Fruit fly (Drosophila melanogaster) whole organism, embryonic: Measurements from ENCODE around the gene yin.

Experiments
- CG10654 ChIP-seq: fragments of 200-800 bp; sonication (Bioruptor generic); optimal IDR thresholded peaks from 2 replicates; lab custom pipeline; 2016; ENCODE audit warnings: missing biosample characterization, missing genetic modification characterization
- CG11085 ChIP-seq: fragments of 200-800 bp; sonication (Bioruptor generic); IDR thresholded peaks from 2 replicates; pipeline ENCODE4 v1.3.6; 2022; ENCODE audit warnings: missing biosample characterization, missing genetic modification characterization
- CG11456 ChIP-seq: fragments of 200-800 bp; sonication (Bioruptor generic); IDR thresholded peaks from 3 replicates; pipeline ENCODE4 v1.3.6; 2022; ENCODE audit warnings: missing biosample characterization, missing genetic modification characterization
- CG12071 ChIP-seq: fragments of 200-800 bp; sonication (Bioruptor generic); optimal IDR thresholded peaks from 3 replicates; lab custom pipeline; 2018; ENCODE audit warnings: missing biosample characterization, mild to moderate bottlenecking, missing genetic modification characterization
- CG1233 ChIP-seq: fragments of 200-800 bp; sonication (Bioruptor generic); optimal IDR thresholded peaks from 4 replicates; lab custom pipeline; 2018; ENCODE audit warnings: missing biosample characterization, mild to moderate bottlenecking, missing genetic modification characterization
- CG14965 ChIP-seq: fragments of 200-800 bp; sonication (Bioruptor generic); optimal IDR thresholded peaks from 2 replicates; lab custom pipeline; 2016; ENCODE audit warnings: missing biosample characterization, missing genetic modification characterization, borderline replicate concordance
- CG16779 ChIP-seq: fragments of 200-800 bp; sonication (Bioruptor generic); IDR thresholded peaks from 2 replicates; pipeline ENCODE4 v1.3.6; 2022; ENCODE audit warnings: missing biosample characterization, missing genetic modification characterization
- CG18599 ChIP-seq: fragments of 200-800 bp; sonication (Bioruptor generic); optimal IDR thresholded peaks from 3 replicates; lab custom pipeline; 2017; ENCODE audit warnings: missing biosample characterization, missing genetic modification characterization, mild to moderate bottlenecking, moderate library complexity, missing genetic modification reagents
- CG2129 ChIP-seq: fragments of 200-800 bp; sonication (Bioruptor generic); IDR thresholded peaks from 2 replicates; pipeline ENCODE4 v1.3.6; 2022; ENCODE audit warnings: missing biosample characterization, missing genetic modification characterization; ENCODE audit not compliant: partially characterized antibody
- CG30403 ChIP-seq: fragments of 200-800 bp; sonication (Bioruptor generic); optimal IDR thresholded peaks from 3 replicates; lab custom pipeline; 2016; ENCODE audit warnings: missing biosample characterization, missing genetic modification characterization
- CG3065 ChIP-seq: fragments of 200-800 bp; sonication (Bioruptor generic); optimal IDR thresholded peaks from 2 replicates; lab custom pipeline; 2016; ENCODE audit warnings: missing biosample characterization, missing genetic modification characterization
- CG42726 ChIP-seq: fragments of 200-800 bp; sonication (Bioruptor generic); IDR thresholded peaks from 2 replicates; pipeline ENCODE4 v1.3.6; 2022; ENCODE audit warnings: missing biosample characterization, missing genetic modification characterization; ENCODE audit not compliant: partially characterized antibody
- CG4282 ChIP-seq: fragments of 200-800 bp; sonication (Bioruptor generic); optimal IDR thresholded peaks from 2 replicates; lab custom pipeline; 2016; ENCODE audit warnings: missing biosample characterization, missing genetic modification characterization
- CG7745 ChIP-seq: fragments of 200-800 bp; sonication (Bioruptor generic); optimal IDR thresholded peaks from 2 replicates; lab custom pipeline; 2018; ENCODE audit warnings: missing biosample characterization, mild to moderate bottlenecking, missing genetic modification characterization, moderate library complexity
- CG9437 ChIP-seq: fragments of 200-800 bp; sonication (Bioruptor generic); optimal IDR thresholded peaks from 2 replicates; lab custom pipeline; 2018; ENCODE audit warnings: missing biosample characterization, mild to moderate bottlenecking, missing genetic modification characterization
- Doc2 ChIP-seq: fragments of 200-800 bp; sonication (Bioruptor generic); IDR thresholded peaks from 2 replicates; pipeline ENCODE4 v1.3.6; 2022; ENCODE audit warnings: missing biosample characterization, missing genetic modification characterization
- Gsc ChIP-seq: fragments of 200-800 bp; sonication (Bioruptor generic); IDR thresholded peaks from 2 replicates; pipeline ENCODE4 v1.3.6; 2022; ENCODE audit warnings: missing biosample characterization, missing genetic modification characterization
- Gug ChIP-seq: fragments of 200-800 bp; sonication (Bioruptor generic); IDR thresholded peaks from 4 replicates; pipeline ENCODE4 v1.3.6; 2022; ENCODE audit warnings: missing biosample characterization, missing genetic modification characterization
- HHEX ChIP-seq: fragments of 200-800 bp; sonication (Bioruptor generic); optimal IDR thresholded peaks from 3 replicates; lab custom pipeline; 2017; ENCODE audit warnings: missing biosample characterization, mild to moderate bottlenecking, missing genetic modification characterization, missing genetic modification reagents
- Hr39 ChIP-seq: fragments of >200 bp; optimal IDR thresholded peaks from 2 replicates; lab custom pipeline; 2017
- Hr51 ChIP-seq, 2 experiments: fragments of 200-800 bp; sonication (Bioruptor generic); optimal IDR thresholded peaks; 2 replicates in 1 of 2; 3 replicates in 1 of 2; lab custom pipeline; 2016 to 2018; ENCODE audit warnings: missing biosample characterization in 2 of 2, missing genetic modification characterization in 2 of 2, mild to moderate bottlenecking in 1 of 2, moderate library complexity in 1 of 2
- Hsf ChIP-seq: fragments of 200-800 bp; sonication (Bioruptor generic); optimal IDR thresholded peaks from 3 replicates; lab custom pipeline; 2016; ENCODE audit warnings: missing biosample characterization, missing genetic modification characterization
- Kr ChIP-seq: fragments of 200-800 bp; sonication (Bioruptor generic); optimal IDR thresholded peaks from 2 replicates; lab custom pipeline; 2017; ENCODE audit warnings: missing biosample characterization, mild to moderate bottlenecking, missing genetic modification characterization
- MTF-1 ChIP-seq: fragments of 200-800 bp; sonication (Bioruptor generic); optimal IDR thresholded peaks from 2 replicates; lab custom pipeline; 2018; ENCODE audit warnings: missing biosample characterization, mild to moderate bottlenecking, missing genetic modification characterization, borderline replicate concordance
- NK7.1 ChIP-seq: fragments of 200-800 bp; sonication (Bioruptor generic); optimal IDR thresholded peaks from 3 replicates; lab custom pipeline; 2016; ENCODE audit warnings: missing biosample characterization, missing genetic modification characterization
- Ravus ChIP-seq: fragments of 200-800 bp; sonication (Bioruptor generic); IDR thresholded peaks from 2 replicates; pipeline ENCODE4 v1.3.6; 2022; ENCODE audit warnings: missing biosample characterization, missing genetic modification characterization
- Scr ChIP-seq: fragments of 200-800 bp; sonication (Bioruptor generic); IDR thresholded peaks from 2 replicates; pipeline ENCODE4 v1.3.6; 2022; ENCODE audit warnings: missing biosample characterization, missing genetic modification characterization; ENCODE audit not compliant: partially characterized antibody
- Six4 ChIP-seq: fragments of 200-800 bp; sonication (Bioruptor generic); optimal IDR thresholded peaks from 2 replicates; lab custom pipeline; 2016; ENCODE audit warnings: missing biosample characterization, missing genetic modification characterization
- Usf ChIP-seq: fragments of 200-800 bp; sonication (Bioruptor generic); optimal IDR thresholded peaks from 2 replicates; lab custom pipeline; 2017; ENCODE audit warnings: missing genotype, missing biosample characterization, missing genetic modification characterization
- bab2 ChIP-seq: fragments of 200-800 bp; sonication (Bioruptor generic); optimal IDR thresholded peaks from 2 replicates; lab custom pipeline; 2016; ENCODE audit warnings: missing biosample characterization, missing genetic modification characterization
- bowl ChIP-seq: fragments of 200-800 bp; sonication (Bioruptor generic); IDR thresholded peaks from 2 replicates; pipeline ENCODE4 v1.3.6; 2022; ENCODE audit warnings: missing biosample characterization, missing genetic modification characterization
- chm ChIP-seq: fragments of 200-800 bp; sonication (Bioruptor generic); IDR thresholded peaks from 2 replicates; pipeline ENCODE4 v1.3.6; 2022; ENCODE audit warnings: missing biosample characterization, missing genetic modification characterization
- fd96Cb ChIP-seq: fragments of 200-800 bp; sonication (Bioruptor generic); optimal IDR thresholded peaks from 2 replicates; lab custom pipeline; 2018; ENCODE audit warnings: missing biosample characterization, mild to moderate bottlenecking, missing genetic modification characterization, moderate library complexity
- gsb-n ChIP-seq: fragments of 200-800 bp; sonication (Bioruptor generic); optimal IDR thresholded peaks from 3 replicates; lab custom pipeline; 2018; ENCODE audit warnings: missing biosample characterization, mild to moderate bottlenecking, missing genetic modification characterization
- insv ChIP-seq, 2 experiments: fragments of 200-800 bp; sonication (Bioruptor generic); optimal IDR thresholded peaks; 3 replicates each; lab custom pipeline; 2016 to 2018; ENCODE audit warnings: missing biosample characterization in 2 of 2, missing genetic modification characterization in 2 of 2
- klu ChIP-seq: fragments of 200-800 bp; sonication (Bioruptor generic); IDR thresholded peaks from 2 replicates; pipeline ENCODE4 v1.3.6; 2022; ENCODE audit warnings: missing biosample characterization, missing genetic modification characterization
- pan ChIP-seq, 4 experiments: fragments of >200 bp in 3 of 4; fragments of 200-800 bp in 1 of 4; sonication (Bioruptor generic) in 1 of 4; optimal IDR thresholded peaks in 3 of 4; IDR thresholded peaks in 1 of 4; 2 replicates each; pipeline versions ENCODE4 v1.3.6 to Lab custom; 2017 to 2022; ENCODE audit warnings: missing biosample characterization in 2 of 4, missing genetic modification characterization in 2 of 4, mixed read lengths in 1 of 4
- run ChIP-seq: fragments of 200-800 bp; sonication (Bioruptor generic); optimal IDR thresholded peaks from 3 replicates; lab custom pipeline; 2018; ENCODE audit warnings: missing biosample characterization, mild to moderate bottlenecking, missing genetic modification characterization
- seq ChIP-seq: fragments of 200-800 bp; sonication (Bioruptor generic); IDR thresholded peaks from 2 replicates; pipeline ENCODE4 v1.3.6; 2022; ENCODE audit warnings: missing biosample characterization, missing genetic modification characterization
- slou ChIP-seq: fragments of 200-800 bp; sonication (Bioruptor generic); optimal IDR thresholded peaks from 3 replicates; lab custom pipeline; 2016; ENCODE audit warnings: missing biosample characterization, missing genetic modification characterization
- sob ChIP-seq: fragments of 200-800 bp; sonication (Bioruptor generic); IDR thresholded peaks from 2 replicates; pipeline ENCODE4 v1.3.6; 2022; ENCODE audit warnings: missing biosample characterization, missing genetic modification characterization
- tll ChIP-seq, 2 experiments: fragments of 200-800 bp in 1 of 2; fragments of >200 bp in 1 of 2; sonication (Bioruptor generic) in 1 of 2; optimal IDR thresholded peaks; 2 replicates each; lab custom pipeline; 2017 to 2019; ENCODE audit warnings: missing biosample characterization in 2 of 2, missing genetic modification characterization in 2 of 2, mild to moderate bottlenecking in 1 of 2, moderate library complexity in 1 of 2
- tna ChIP-seq: fragments of 200-800 bp; sonication (Bioruptor generic); IDR thresholded peaks from 2 replicates; pipeline ENCODE4 v1.3.6; 2022; ENCODE audit warnings: missing biosample characterization, missing genetic modification characterization; ENCODE audit not compliant: partially characterized antibody
- trem ChIP-seq: fragments of 200-800 bp; optimal IDR thresholded peaks from 3 replicates; lab custom pipeline; 2019; ENCODE audit warnings: missing biosample characterization, mild to moderate bottlenecking, missing genetic modification characterization, moderate library complexity
- tx ChIP-seq: fragments of 200-800 bp; sonication (Bioruptor generic); optimal IDR thresholded peaks from 2 replicates; lab custom pipeline; 2016; ENCODE audit warnings: missing biosample characterization, missing genetic modification characterization
- vnd ChIP-seq: fragments of 200-800 bp; sonication (Bioruptor generic); IDR thresholded peaks from 3 replicates; pipeline ENCODE4 v1.3.6; 2022; ENCODE audit warnings: missing biosample characterization, missing genetic modification characterization; ENCODE audit not compliant: partially characterized antibody
- wdn ChIP-seq: fragments of 200-800 bp; sonication (Bioruptor generic); IDR thresholded peaks from 2 replicates; pipeline ENCODE4 v1.3.6; 2022; ENCODE audit warnings: missing biosample characterization, missing genetic modification characterization
- yki ChIP-seq: fragments of >200 bp; optimal IDR thresholded peaks from 3 replicates; lab custom pipeline; 2018
- zf30C ChIP-seq: fragments of 200-800 bp; sonication (Bioruptor generic); optimal IDR thresholded peaks from 3 replicates; lab custom pipeline; 2018; ENCODE audit warnings: missing biosample characterization, mild to moderate bottlenecking, missing genetic modification characterization

The yin gene

dm6 chrX:3868456-3869023 lies 3.2 kb downstream of the yin start, which contains the start of gene CG2930 (continued):
- peak; percentile 44 for TF ChIP-seq run (tag; lab: Kevin White, UChicago)
- TF ChIP-seq vnd (GFP tag; lab: Robert Waterston, UW) = no peak
- TF ChIP-seq tx (GFP tag; lab: Kevin White, UChicago) = peak; percentile 69
- peak; percentile 83 for TF ChIP-seq CG10654 (GFP tag; lab: Kevin White, UChicago)
- TF ChIP-seq tll (GFP tag; optimal IDR thresholded peaks at IDR 0.05; lab: Kevin White, UChicago) = no peak
- no peak for TF ChIP-seq Kr (GFP tag; lab: Kevin White, UChicago)
- peak; percentile 72 for TF ChIP-seq NK7.1 (GFP tag; lab: Kevin White, UChicago)
- TF ChIP-seq bab2 (GFP tag; lab: Kevin White, UChicago) = peak; percentile 83
- TF ChIP-seq CG11085 (GFP tag; lab: Robert Waterston, UW) = peak; percentile 54; the same call in 1 of the 2 replicates
- peak; percentile 29 for TF ChIP-seq CG14965
- TF ChIP-seq zf30C (GFP tag; lab: Kevin White, UChicago) = peak; percentile 48
- TF ChIP-seq CG16779 (GFP tag; lab: Robert Waterston, UW) = peak; percentile 53; the same call in 1 of the 2 replicates
- peak; percentile 79 for TF ChIP-seq CG12071
- TF ChIP-seq Gug (GFP tag; lab: Robert Waterston, UW) = peak; percentile 78; the same call in 3 of the 4 replicates
- peak; percentile 34 for TF ChIP-seq CG4282
- TF ChIP-seq CG11456 (GFP tag; lab: Robert Waterston, UW) = peak; percentile 78
- TF ChIP-seq pan (optimal IDR thresholded peaks at IDR 0.05; lab: Kevin White, UChicago) = no peak
- peak in 1 of 2 experiments; percentile 94 for TF ChIP-seq pan (GFP tag; optimal IDR thresholded peaks at IDR 0.05 in 1 of 2, IDR thresholded peaks at IDR 0.05 in 1 of 2)
- TF ChIP-seq sob (GFP tag; lab: Robert Waterston, UW) = peak; percentile 82
- TF ChIP-seq Hr39 (lab: Kevin White, UChicago) = no peak
- TF ChIP-seq CG3065 (GFP tag; lab: Kevin White, UChicago) = peak; percentile 75
- no peak for TF ChIP-seq CG42726 (GFP tag; lab: Robert Waterston, UW)
- TF ChIP-seq fd96Cb (tag; lab: Kevin White, UChicago) = peak; percentile 88
- TF ChIP-seq HHEX (GFP tag; lab: Kevin White, UChicago) = peak; percentile 81
- no peak for TF ChIP-seq tna (GFP tag; lab: Robert Waterston, UW)
- TF ChIP-seq Scr (GFP tag; lab: Robert Waterston, UW) = no peak
- TF ChIP-seq MTF-1 (GFP tag; lab: Kevin White, UChicago) = peak; percentile 74
- TF ChIP-seq Gsc = peak; percentile 67
- peak; percentile 55 for TF ChIP-seq Usf
- TF ChIP-seq CG7745 (tag; lab: Kevin White, UChicago) = no peak
- peak; percentile 81 for TF ChIP-seq gsb-n (tag; lab: Kevin White, UChicago)
- TF ChIP-seq seq (GFP tag; lab: Robert Waterston, UW) = peak; percentile 74; the same call in 1 of the 2 replicates
- TF ChIP-seq yki (lab: Kevin White, UChicago) = no peak
- TF ChIP-seq Hsf = peak; percentile 83
- TF ChIP-seq CG9437 (GFP tag; lab: Kevin White, UChicago) = peak; percentile 59
- peak; percentile 77 for TF ChIP-seq CG30403
- peak; percentile 60; the same call in 1 of the 2 replicates for TF ChIP-seq Doc2 (GFP tag; lab: Robert Waterston, UW)
- TF ChIP-seq Hr51 (GFP tag; optimal IDR thresholded peaks at IDR 0.05; lab: Kevin White, UChicago) = peak; percentile 31 to 82
- TF ChIP-seq CG18599 = peak; percentile 73
- no peak for TF ChIP-seq slou (GFP tag; lab: Kevin White, UChicago)
- peak; percentile 57 for TF ChIP-seq trem (tag; lab: Kevin White, UChicago)
- TF ChIP-seq CG2129 (GFP tag; lab: Robert Waterston, UW) = no peak
- peak; percentile 41; the same call in 1 of the 2 replicates for TF ChIP-seq wdn (GFP tag; lab: Robert Waterston, UW)
- TF ChIP-seq bowl (GFP tag; lab: Robert Waterston, UW) = peak; percentile 74; the same call in 1 of the 2 replicates
- TF ChIP-seq insv (GFP tag; optimal IDR thresholded peaks at IDR 0.05; lab: Kevin White, UChicago) = no peak
- peak; percentile 94 for TF ChIP-seq chm (GFP tag; lab: Robert Waterston, UW)
- peak; percentile 76 for TF ChIP-seq CG1233 (GFP tag; lab: Kevin White, UChicago)
- TF ChIP-seq Six4 (GFP tag; lab: Kevin White, UChicago) = peak; percentile 84
- peak; percentile 26; the same call in 1 of the 2 replicates for TF ChIP-seq Ravus (GFP tag; lab: Robert Waterston, UW)
- peak; percentile 35; the same call in 1 of the 2 replicates for TF ChIP-seq klu (GFP tag; lab: Robert Waterston, UW)
